Fruit fly (Drosophila melanogaster) whole organism, embryonic: Measurements from ENCODE around the gene CG34462.

Experiments used
- CG1024 ChIP-seq: fragments of 200-800 bp; sonication (Bioruptor generic); IDR thresholded peaks from 2 replicates; pipeline ENCODE4 v1.3.6; 2022; ENCODE audit warnings: missing biosample characterization, missing genetic modification characterization
- CG10274 ChIP-seq: fragments of 200-800 bp; sonication (Bioruptor generic); optimal IDR thresholded peaks from 3 replicates; lab custom pipeline; 2017; ENCODE audit warnings: missing biosample characterization, mild to moderate bottlenecking, missing genetic modification characterization
- CG10565 ChIP-seq: fragments of 200-800 bp; sonication (Bioruptor generic); optimal IDR thresholded peaks from 3 replicates; lab custom pipeline; 2016; ENCODE audit warnings: missing biosample characterization, mild to moderate bottlenecking, missing genetic modification characterization
- CG11696 ChIP-seq: fragments of 200-800 bp; sonication (Bioruptor generic); IDR thresholded peaks from 2 replicates; pipeline ENCODE4 v1.3.6; 2022; ENCODE audit warnings: missing biosample characterization, missing genetic modification characterization
- CG11723 ChIP-seq: fragments of 200-800 bp; sonication (Bioruptor generic); optimal IDR thresholded peaks from 2 replicates; lab custom pipeline; 2017; ENCODE audit warnings: missing biosample characterization, mild to moderate bottlenecking, missing genetic modification characterization
- CG12104 ChIP-seq: fragments of 200-800 bp; sonication (Bioruptor generic); optimal IDR thresholded peaks from 3 replicates; lab custom pipeline; 2016; ENCODE audit warnings: missing biosample characterization, missing genetic modification characterization
- CG12236 ChIP-seq: fragments of 200-800 bp; sonication (Bioruptor generic); optimal IDR thresholded peaks from 2 replicates; lab custom pipeline; 2016; ENCODE audit warnings: missing biosample characterization, missing genetic modification characterization
- CG12391 ChIP-seq: fragments of 200-800 bp; sonication (Bioruptor generic); optimal IDR thresholded peaks from 3 replicates; lab custom pipeline; 2018; ENCODE audit warnings: missing biosample characterization, mild to moderate bottlenecking, missing genetic modification characterization, moderate library complexity
- CG12659 ChIP-seq: fragments of 200-800 bp; sonication (Bioruptor generic); optimal IDR thresholded peaks from 3 replicates; lab custom pipeline; 2017; ENCODE audit warnings: mild to moderate bottlenecking, missing biosample characterization, missing genetic modification reagents, missing genetic modification characterization
- CG14441 ChIP-seq: fragments of 200-800 bp; sonication (Bioruptor generic); IDR thresholded peaks from 2 replicates; pipeline ENCODE4 v1.3.6; 2022; ENCODE audit warnings: missing biosample characterization, missing genetic modification characterization
- CG15269 ChIP-seq: fragments of 200-800 bp; sonication (Bioruptor generic); optimal IDR thresholded peaks from 2 replicates; lab custom pipeline; 2018; ENCODE audit warnings: missing biosample characterization, mild to moderate bottlenecking, missing genetic modification characterization, moderate library complexity
- CG1529 ChIP-seq: fragments of 200-800 bp; sonication (Bioruptor generic); optimal IDR thresholded peaks from 3 replicates; lab custom pipeline; 2018; ENCODE audit warnings: missing biosample characterization, missing genetic modification characterization
- CG17568 ChIP-seq: fragments of 200-800 bp; sonication (Bioruptor generic); optimal IDR thresholded peaks from 2 replicates; lab custom pipeline; 2018; ENCODE audit warnings: missing biosample characterization, mild to moderate bottlenecking, missing genetic modification characterization, moderate library complexity
- CG2199 ChIP-seq: fragments of 200-800 bp; sonication (Bioruptor generic); IDR thresholded peaks from 3 replicates; pipeline ENCODE4 v1.3.6; 2022; ENCODE audit warnings: missing biosample characterization, missing genetic modification characterization
- CG2875 ChIP-seq: fragments of 200-800 bp; sonication (Bioruptor generic); optimal IDR thresholded peaks from 2 replicates; lab custom pipeline; 2017; ENCODE audit warnings: missing biosample characterization, mild to moderate bottlenecking, missing genetic modification characterization, missing genetic modification reagents
- CG2889 ChIP-seq: fragments of 200-800 bp; sonication (Bioruptor generic); IDR thresholded peaks from 3 replicates; pipeline ENCODE4 v1.3.6; 2022; ENCODE audit warnings: missing biosample characterization, missing genetic modification characterization
- CG30403 ChIP-seq: fragments of 200-800 bp; sonication (Bioruptor generic); optimal IDR thresholded peaks from 3 replicates; lab custom pipeline; 2016; ENCODE audit warnings: missing biosample characterization, missing genetic modification characterization
- CG30431 ChIP-seq: fragments of 200-800 bp; sonication (Bioruptor generic); optimal IDR thresholded peaks from 2 replicates; lab custom pipeline; 2017; ENCODE audit warnings: missing biosample characterization, missing genetic modification characterization
- CG3281 ChIP-seq: fragments of 200-800 bp; sonication (Bioruptor generic); optimal IDR thresholded peaks from 3 replicates; lab custom pipeline; 2017; ENCODE audit warnings: missing biosample characterization, mild to moderate bottlenecking, missing genetic modification characterization
- CG34376 ChIP-seq: fragments of 200-800 bp; sonication (Bioruptor generic); optimal IDR thresholded peaks from 2 replicates; lab custom pipeline; 2018; ENCODE audit warnings: missing biosample characterization, mild to moderate bottlenecking, missing genetic modification characterization
- CG34422 ChIP-seq: fragments of 200-800 bp; sonication (Bioruptor generic); IDR thresholded peaks from 3 replicates; pipeline ENCODE4 v1.3.6; 2022; ENCODE audit warnings: missing biosample characterization, missing genetic modification characterization
- CG4424 ChIP-seq: fragments of 200-800 bp; sonication (Bioruptor generic); optimal IDR thresholded peaks from 3 replicates; lab custom pipeline; 2016; ENCODE audit warnings: missing biosample characterization, missing genetic modification characterization
- CG4820 ChIP-seq: fragments of 200-800 bp; sonication (Bioruptor generic); optimal IDR thresholded peaks from 3 replicates; lab custom pipeline; 2016; ENCODE audit warnings: missing biosample characterization, missing genetic modification characterization
- CG5180 ChIP-seq: fragments of 200-800 bp; sonication (Bioruptor generic); optimal IDR thresholded peaks from 3 replicates; lab custom pipeline; 2017; ENCODE audit warnings: missing biosample characterization, missing genetic modification characterization, mild to moderate bottlenecking, moderate library complexity, missing genetic modification reagents
- CG5245 ChIP-seq: fragments of 200-800 bp; sonication (Bioruptor generic); optimal IDR thresholded peaks from 3 replicates; lab custom pipeline; 2016; ENCODE audit warnings: missing biosample characterization, missing genetic modification characterization
- CrebB ChIP-seq: fragments of 200-800 bp; sonication (Bioruptor generic); optimal IDR thresholded peaks from 3 replicates; lab custom pipeline; 2018; ENCODE audit warnings: missing biosample characterization, mild to moderate bottlenecking, missing genetic modification characterization
- Drgx ChIP-seq: fragments of 200-800 bp; sonication (Bioruptor generic); IDR thresholded peaks from 2 replicates; pipeline ENCODE4 v1.3.6; 2022; ENCODE audit warnings: missing biosample characterization, missing genetic modification characterization
- H2.0 ChIP-seq: fragments of 200-800 bp; sonication (Bioruptor generic); IDR thresholded peaks from 2 replicates; pipeline ENCODE4 v1.3.6; 2022; ENCODE audit warnings: missing biosample characterization, missing genetic modification characterization
- Hey ChIP-seq: fragments of 200-800 bp; sonication (Bioruptor generic); optimal IDR thresholded peaks from 3 replicates; lab custom pipeline; 2018; ENCODE audit warnings: missing biosample characterization, mild to moderate bottlenecking, missing genetic modification characterization
- HmgZ ChIP-seq: fragments of 200-800 bp; sonication (Bioruptor generic); optimal IDR thresholded peaks from 2 replicates; lab custom pipeline; 2018; ENCODE audit warnings: missing biosample characterization, mild to moderate bottlenecking, missing genetic modification characterization
- Hr39 ChIP-seq: fragments of >200 bp; optimal IDR thresholded peaks from 2 replicates; lab custom pipeline; 2017
- Lim3 ChIP-seq: fragments of 200-800 bp; sonication (Bioruptor generic); IDR thresholded peaks from 2 replicates; pipeline ENCODE4 v1.3.6; 2022; ENCODE audit warnings: missing biosample characterization, missing genetic modification characterization
- Nf-YA ChIP-seq: fragments of 200-800 bp; sonication (Bioruptor generic); IDR thresholded peaks from 2 replicates; pipeline ENCODE4 v1.3.6; 2022; ENCODE audit warnings: missing biosample characterization, missing genetic modification characterization
- Rfx ChIP-seq: fragments of 200-800 bp; sonication (Bioruptor generic); IDR thresholded peaks from 2 replicates; pipeline ENCODE4 v1.3.6; 2022; ENCODE audit warnings: missing biosample characterization, missing genetic modification characterization
- abd-A ChIP-seq: fragments of 200-800 bp; sonication (Bioruptor generic); optimal IDR thresholded peaks from 3 replicates; lab custom pipeline; 2019; ENCODE audit warnings: missing biosample characterization, mild to moderate bottlenecking, missing genetic modification characterization, moderate library complexity
- az2 ChIP-seq: fragments of 200-800 bp; sonication (Bioruptor generic); optimal IDR thresholded peaks from 3 replicates; lab custom pipeline; 2016; ENCODE audit warnings: missing biosample characterization, missing genetic modification characterization
- cas ChIP-seq: fragments of 200-800 bp; sonication (Bioruptor generic); IDR thresholded peaks from 2 replicates; pipeline ENCODE4 v1.3.6; 2022; ENCODE audit warnings: missing biosample characterization, missing genetic modification characterization
- corto ChIP-seq: fragments of 200-800 bp; sonication (Bioruptor generic); optimal IDR thresholded peaks from 2 replicates; lab custom pipeline; 2016; ENCODE audit warnings: missing biosample characterization, mild to moderate bottlenecking, missing genetic modification characterization, moderate library complexity
- fd102C ChIP-seq: fragments of 200-800 bp; sonication (Bioruptor generic); optimal IDR thresholded peaks from 2 replicates; lab custom pipeline; 2018; ENCODE audit warnings: missing biosample characterization, mild to moderate bottlenecking, missing genetic modification characterization, moderate library complexity
- gce ChIP-seq: fragments of 200-800 bp; sonication (Bioruptor generic); IDR thresholded peaks from 3 replicates; pipeline ENCODE4 v1.3.6; 2022; ENCODE audit warnings: missing biosample characterization, missing genetic modification characterization
- hbn ChIP-seq: fragments of 200-800 bp; sonication (Bioruptor generic); IDR thresholded peaks from 2 replicates; pipeline ENCODE4 v1.3.6; 2022; ENCODE audit warnings: missing biosample characterization, missing genetic modification characterization; ENCODE audit not compliant: partially characterized antibody
- ind ChIP-seq: fragments of 200-800 bp; sonication (Bioruptor generic); optimal IDR thresholded peaks from 3 replicates; lab custom pipeline; 2016; ENCODE audit warnings: missing biosample characterization, missing genetic modification characterization
- inv ChIP-seq: fragments of 200-800 bp; sonication (Bioruptor generic); IDR thresholded peaks from 2 replicates; pipeline ENCODE4 v1.3.6; 2022; ENCODE audit warnings: missing biosample characterization, missing genetic modification characterization; ENCODE audit not compliant: partially characterized antibody
- knrl ChIP-seq: fragments of 200-800 bp; sonication (Bioruptor generic); IDR thresholded peaks from 3 replicates; pipeline ENCODE4 v1.3.6; 2022; ENCODE audit warnings: missing biosample characterization, missing genetic modification characterization; ENCODE audit not compliant: partially characterized antibody
- otp ChIP-seq: fragments of 200-800 bp; sonication (Bioruptor generic); IDR thresholded peaks from 3 replicates; pipeline ENCODE4, ENCODE4 v1.3.6; 2022; ENCODE audit warnings: missing biosample characterization, missing genetic modification characterization
- seq ChIP-seq: fragments of 200-800 bp; sonication (Bioruptor generic); IDR thresholded peaks from 2 replicates; pipeline ENCODE4 v1.3.6; 2022; ENCODE audit warnings: missing biosample characterization, missing genetic modification characterization
- stc ChIP-seq: fragments of 200-800 bp; sonication (Bioruptor generic); IDR thresholded peaks from 2 replicates; pipeline ENCODE4 v1.3.6; 2022; ENCODE audit warnings: missing biosample characterization, missing genetic modification characterization
- vnd ChIP-seq: fragments of 200-800 bp; sonication (Bioruptor generic); IDR thresholded peaks from 3 replicates; pipeline ENCODE4 v1.3.6; 2022; ENCODE audit warnings: missing biosample characterization, missing genetic modification characterization; ENCODE audit not compliant: partially characterized antibody
- wdn ChIP-seq: fragments of 200-800 bp; sonication (Bioruptor generic); IDR thresholded peaks from 2 replicates; pipeline ENCODE4 v1.3.6; 2022; ENCODE audit warnings: missing biosample characterization, missing genetic modification characterization

CG34462 gene

dm6 chr3L:8314788-8315140 lies 13.6 kb upstream of the CG34462 start (continued):
- TF ChIP-seq otp = 0 out of 3 replicates have a peak, but pooled peaks have one; percentile 22
- TF ChIP-seq Hey = peak; percentile 71
- TF ChIP-seq knrl (GFP tag; lab: Robert Waterston, UW) = no peak
- TF ChIP-seq Rfx (GFP tag; lab: Robert Waterston, UW) = peak; percentile 45; the same call in 1 of the 2 replicates
- no peak for TF ChIP-seq CG34422 (GFP tag; lab: Robert Waterston, UW)
- TF ChIP-seq H2.0 (GFP tag; lab: Robert Waterston, UW) = 0 out of 2 replicates have a peak, but pooled peaks have one; percentile 24
- TF ChIP-seq CG5180 (GFP tag; lab: Kevin White, UChicago) = no peak
- peak; percentile 34 for TF ChIP-seq CG3281 (GFP tag; lab: Kevin White, UChicago)
- TF ChIP-seq cas (GFP tag; lab: Robert Waterston, UW) = peak; percentile 29; the same call in 1 of the 2 replicates
- peak; percentile 11 for TF ChIP-seq CrebB (tag; lab: Kevin White, UChicago)

- TF ChIP-seq HmgZ (tag; lab: Kevin White, UChicago) (peak; percentile 53), corto (GFP tag; lab: Kevin White, UChicago) (no peak), CG10565 (GFP tag; lab: Kevin White, UChicago) (no peak), CG34376 (GFP tag; lab: Kevin White, UChicago) (no peak), CG1529 (GFP tag; lab: Kevin White, UChicago) (peak; percentile 3), ind (GFP tag; lab: Kevin White, UChicago) (peak; percentile 56), CG4820 (peak; percentile 37), CG5245 (GFP tag; lab: Kevin White, UChicago) (peak; percentile 25), CG30431 (GFP tag; lab: Kevin White, UChicago) (no peak), fd102C (peak; percentile 5), seq (GFP tag; lab: Robert Waterston, UW) (no peak), CG15269 (peak; percentile 74), CG14441 (GFP tag; lab: Robert Waterston, UW) (peak; percentile 48), Hr39 (lab: Kevin White, UChicago) (no peak), CG12104 (GFP tag; lab: Kevin White, UChicago) (peak; percentile 47), CG4424 (GFP tag; lab: Kevin White, UChicago) (peak; percentile 60), gce (GFP tag; lab: Robert Waterston, UW) (0 out of 3 replicates have a peak, but pooled peaks have one; percentile 19), Drgx (no peak), inv (GFP tag; lab: Robert Waterston, UW) (no peak; the same call in 1 of the 2 replicates), CG1024 (GFP tag; lab: Robert Waterston, UW) (0 out of 2 replicates have a peak, but pooled peaks have one; percentile 14), Lim3 (no peak), CG2889 (GFP tag; lab: Robert Waterston, UW) (0 out of 3 replicates have a peak, but pooled peaks have one; percentile 47), CG11723 (GFP tag; lab: Kevin White, UChicago) (no peak), wdn (GFP tag; lab: Robert Waterston, UW) (no peak), az2 (peak; percentile 74), CG10274 (GFP tag; lab: Kevin White, UChicago) (no peak), stc (GFP tag; lab: Robert Waterston, UW) (no peak), CG12391 (tag; lab: Kevin White, UChicago) (peak; percentile 87), CG12236 (GFP tag; lab: Kevin White, UChicago) (no peak), abd-A (tag; lab: Kevin White, UChicago) (no peak), CG11696 (no peak), Nf-YA (peak; percentile 32; the same call in 1 of the 2 replicates), CG2875 (GFP tag; lab: Kevin White, UChicago) (peak; percentile 6), CG30403 (GFP tag; lab: Kevin White, UChicago) (peak; percentile 70), vnd (GFP tag; lab: Robert Waterston, UW) (no peak), CG12659 (GFP tag; lab: Kevin White, UChicago) (peak; percentile 60), CG17568 (GFP tag; lab: Kevin White, UChicago) (peak; percentile 84), CG2199 (no peak), hbn (GFP tag; lab: Robert Waterston, UW) (no peak), H2.0 (GFP tag; lab: Robert Waterston, UW) (peak; percentile 79)
Observed at dm6 chr3L:8315141-8315816, 13.1 kb upstream of the CG34462 start, which contains the start of gene Cpsf6. Gene Cpsf6 (minus strand): TSS chr3L:8315502.
